Worm (Caenorhabditis elegans) whole organism, late embryonic: ENCODE measurements around the gene hlh-12.

Source experiments
- ceh-48 ChIP-seq: sonication (generic microtip); optimal IDR thresholded peaks from 2 replicates; lab custom pipeline; 2016; ENCODE audit warnings: missing genetic modification characterization, inconsistent platforms, missing compliant biosample characterization
- ceh-9 ChIP-seq: sonication (generic microtip); optimal IDR thresholded peaks from 2 replicates; lab custom pipeline; 2016; ENCODE audit warnings: mild to moderate bottlenecking, missing genetic modification characterization, inconsistent platforms, missing compliant biosample characterization
- ets-4 ChIP-seq: sonication (generic microtip); optimal IDR thresholded peaks from 2 replicates; lab custom pipeline; 2016; ENCODE audit warnings: missing genetic modification characterization, missing compliant biosample characterization
- hlh-6 ChIP-seq: sonication (generic microtip); optimal IDR thresholded peaks from 2 replicates; lab custom pipeline; 2016; ENCODE audit warnings: missing genotype, missing genetic modification characterization, missing compliant biosample characterization
- lim-6 ChIP-seq: sonication (generic microtip); optimal IDR thresholded peaks from 2 replicates; lab custom pipeline; 2016; ENCODE audit warnings: missing genetic modification characterization, missing compliant biosample characterization
- npax-4 ChIP-seq: sonication (generic microtip); optimal IDR thresholded peaks from 2 replicates; lab custom pipeline; 2016; ENCODE audit warnings: missing genetic modification characterization, missing compliant biosample characterization
- pha-4 ChIP-seq: fragments of 150-350 bp; optimal IDR thresholded peaks from 2 replicates; lab custom pipeline; 2018; ENCODE audit warnings: missing biosample characterization, missing genetic modification reagents, missing genetic modification characterization
- sdc-2 ChIP-seq: sonication (generic microtip); optimal IDR thresholded peaks from 2 replicates; lab custom pipeline; 2016; ENCODE audit warnings: missing genotype, missing genetic modification characterization, missing compliant biosample characterization
- unc-42 ChIP-seq: sonication (generic microtip); optimal IDR thresholded peaks from 2 replicates; lab custom pipeline; 2016; ENCODE audit warnings: missing genotype, missing genetic modification characterization, missing compliant biosample characterization
- ztf-16 ChIP-seq: sonication (generic microtip); optimal IDR thresholded peaks from 2 replicates; lab custom pipeline; 2017; ENCODE audit warnings: missing genetic modification characterization, missing compliant biosample characterization

DNA sequence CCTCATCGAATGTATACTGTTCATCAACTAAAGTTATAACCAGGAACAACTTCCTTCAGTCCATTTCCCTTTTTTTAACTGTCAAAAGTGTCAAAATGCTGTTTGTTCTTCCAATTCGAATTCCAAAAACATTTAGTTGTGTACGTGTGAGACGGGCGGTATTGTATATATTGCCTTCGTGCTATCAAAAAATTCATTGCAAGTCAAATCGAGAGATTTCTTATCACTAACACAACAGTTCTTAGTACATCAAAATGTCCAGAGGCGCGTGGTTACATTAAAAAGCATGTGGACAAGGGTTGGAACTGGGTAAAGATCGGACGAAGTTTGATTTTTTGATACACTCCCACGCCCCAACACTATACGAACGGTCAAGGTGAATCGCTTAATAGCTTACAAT, 49.1 kb upstream of the hlh-12 start:
- TF ChIP-seq sdc-2 (no peak), ceh-9 (tag; lab: Kevin White, UChicago) (no peak), lim-6 (no peak), unc-42 (tag; lab: Kevin White, UChicago) (no peak), hlh-6 (tag; lab: Kevin White, UChicago) (no peak), pha-4 (tag; lab: Kevin White, UChicago) (no peak), npax-4 (no peak), ceh-48 (tag; lab: Kevin White, UChicago) (no peak), ztf-16 (tag; lab: Kevin White, UChicago) (no peak), ets-4 (tag; lab: Kevin White, UChicago) (no peak)
